Worm (Caenorhabditis elegans) whole organism, L1 larva: ENCODE results near the gene ZK1321.1.
A peak's percentile ranks its signal among the peaks of the same experiment; 100 is the strongest.

Experiments
- C16A3.4 ChIP-seq: fragments of 150-350 bp; optimal IDR thresholded peaks from 2 replicates; lab custom pipeline; 2014; ENCODE audit warnings: missing biosample characterization, missing genetic modification characterization
- F16B12.6 ChIP-seq: fragments of 150-350 bp; optimal IDR thresholded peaks from 2 replicates; lab custom pipeline; 2014; ENCODE audit warnings: missing biosample characterization, missing genetic modification characterization
- blmp-1 ChIP-seq: fragments of 150-350 bp; optimal IDR thresholded peaks from 2 replicates; lab custom pipeline; 2014; ENCODE audit warnings: missing biosample characterization, missing genetic modification characterization
- ceh-82 ChIP-seq, 3 experiments: fragments of 150-350 bp in 1 of 3; sonication (generic microtip) in 2 of 3; optimal IDR thresholded peaks; 2 replicates each; lab custom pipeline; 2014 to 2017; ENCODE audit warnings: missing biosample characterization in 3 of 3, missing genetic modification characterization in 3 of 3
- ceh-88 ChIP-seq: fragments of 200-800 bp; sonication (Bioruptor generic); IDR thresholded peaks from 2 replicates; pipeline ENCODE4 v1.3.6; 2022; ENCODE audit warnings: missing genetic modification characterization, missing compliant biosample characterization
- ceh-90 ChIP-seq: sonication (generic microtip); optimal IDR thresholded peaks from 2 replicates; lab custom pipeline; 2016; ENCODE audit warnings: missing genetic modification characterization, missing compliant biosample characterization
- dpl-1 ChIP-seq, 3 experiments: fragments of 150-350 bp in 2 of 3; sonication (generic microtip) in 1 of 3; optimal IDR thresholded peaks; 2 replicates each; lab custom pipeline; 2014 to 2017; ENCODE audit warnings: missing biosample characterization in 3 of 3, missing genetic modification characterization in 3 of 3, missing genetic modification reagents in 3 of 3
- efl-1 ChIP-seq, 4 experiments: fragments of 150-350 bp; optimal IDR thresholded peaks in 3 of 4; peaks in 1 of 4; 1 replicate in 1 of 4; 2 replicates in 3 of 4; lab custom pipeline; 2014; ENCODE audit warnings: missing biosample characterization in 2 of 4, missing genetic modification characterization in 2 of 4, missing genetic modification reagents in 2 of 4
- egl-13 ChIP-seq: sonication (generic microtip); optimal IDR thresholded peaks from 2 replicates; lab custom pipeline; 2016; ENCODE audit warnings: missing genotype, missing genetic modification reagents, missing genetic modification characterization, missing compliant biosample characterization
- egl-27 ChIP-seq, 2 experiments: fragments of 150-350 bp in 1 of 2; sonication (generic microtip); optimal IDR thresholded peaks; 3 replicates each; lab custom pipeline; 2017 to 2018; ENCODE audit warnings: missing biosample characterization in 2 of 2, missing genetic modification characterization in 2 of 2, missing genetic modification reagents in 2 of 2
- elt-3 ChIP-seq, 6 experiments: fragments of 150-350 bp in 1 of 6; sonication (generic microtip); optimal IDR thresholded peaks; 2 replicates each; lab custom pipeline; 2017 to 2018; ENCODE audit warnings: missing biosample characterization in 6 of 6, missing genetic modification characterization in 6 of 6, inconsistent platforms in 1 of 6
- fkh-10 ChIP-seq: sonication (generic microtip); optimal IDR thresholded peaks from 2 replicates; lab custom pipeline; 2017; ENCODE audit warnings: missing biosample characterization, missing genetic modification reagents, missing genetic modification characterization
- fkh-8 ChIP-seq: sonication (generic microtip); optimal IDR thresholded peaks from 2 replicates; lab custom pipeline; 2016; ENCODE audit warnings: mild to moderate bottlenecking, missing genetic modification characterization, missing compliant biosample characterization
- fos-1 ChIP-seq: fragments of 150-350 bp; optimal IDR thresholded peaks from 2 replicates; lab custom pipeline; 2014; ENCODE audit warnings: missing biosample characterization, missing genetic modification characterization
- hpl-2 ChIP-seq: fragments of 150-350 bp; optimal IDR thresholded peaks from 2 replicates; lab custom pipeline; 2014; ENCODE audit warnings: missing biosample characterization, missing genetic modification reagents, missing genetic modification characterization
- lin-14 ChIP-seq: fragments of 200-800 bp; sonication (Bioruptor generic); optimal IDR thresholded peaks from 2 replicates; lab custom pipeline; 2018; ENCODE audit warnings: mild to moderate bottlenecking, missing genetic modification characterization, moderate library complexity, missing compliant biosample characterization
- lin-35 ChIP-seq, 2 experiments: fragments of 150-350 bp; optimal IDR thresholded peaks; 2 replicates each; lab custom pipeline; 2014; ENCODE audit warnings: missing biosample characterization in 2 of 2, missing genetic modification characterization in 2 of 2, missing genetic modification reagents in 2 of 2
- lin-39 ChIP-seq: fragments of 150-350 bp; optimal IDR thresholded peaks from 2 replicates; lab custom pipeline; 2014; ENCODE audit warnings: missing biosample characterization, missing genetic modification reagents, missing genetic modification characterization
- lsy-2 ChIP-seq, 2 experiments: fragments of 150-350 bp; optimal IDR thresholded peaks; 2 replicates each; lab custom pipeline; 2014; ENCODE audit warnings: missing biosample characterization in 2 of 2, missing genetic modification characterization in 2 of 2
- mef-2 ChIP-seq: fragments of 150-350 bp; optimal IDR thresholded peaks from 2 replicates; lab custom pipeline; 2014; ENCODE audit warnings: missing biosample characterization, missing genetic modification characterization
- nhr-11 ChIP-seq: fragments of 150-350 bp; optimal IDR thresholded peaks from 2 replicates; lab custom pipeline; 2014; ENCODE audit warnings: missing biosample characterization, missing genetic modification characterization
- nhr-19 ChIP-seq: fragments of 200-800 bp; sonication (Bioruptor generic); conservative IDR thresholded peaks from 2 replicates; pipeline ENCODE4 v1.3.6; 2022; ENCODE audit warnings: missing genetic modification characterization, missing compliant biosample characterization
- nhr-20 ChIP-seq: sonication (generic microtip); optimal IDR thresholded peaks from 2 replicates; lab custom pipeline; 2016; ENCODE audit warnings: mild to moderate bottlenecking, missing genetic modification characterization, missing compliant biosample characterization
- nhr-237 ChIP-seq: fragments of 150-350 bp; optimal IDR thresholded peaks from 2 replicates; lab custom pipeline; 2014; ENCODE audit warnings: missing biosample characterization, missing genetic modification characterization
- nhr-28 ChIP-seq: fragments of 150-350 bp; optimal IDR thresholded peaks from 2 replicates; lab custom pipeline; 2014; ENCODE audit warnings: missing biosample characterization, missing genetic modification characterization
- nhr-71 ChIP-seq: sonication (generic microtip); optimal IDR thresholded peaks from 2 replicates; lab custom pipeline; 2016; ENCODE audit warnings: mild to moderate bottlenecking, missing genetic modification characterization, moderate library complexity, missing compliant biosample characterization
- nhr-76 ChIP-seq: sonication (generic microtip); optimal IDR thresholded peaks from 2 replicates; lab custom pipeline; 2017; ENCODE audit warnings: missing biosample characterization, missing genetic modification characterization
- nhr-85 ChIP-seq: sonication (generic microtip); peaks from one replicate; lab custom pipeline; 2016; ENCODE audit warnings: missing genetic modification characterization, inconsistent platforms, missing compliant biosample characterization
- nhr-90 ChIP-seq: sonication (generic microtip); optimal IDR thresholded peaks from 2 replicates; lab custom pipeline; 2016; ENCODE audit warnings: mild to moderate bottlenecking, missing genetic modification characterization, missing compliant biosample characterization; ENCODE audit not compliant: poor library complexity
- pag-3 ChIP-seq: sonication (generic microtip); optimal IDR thresholded peaks from 2 replicates; lab custom pipeline; 2017; ENCODE audit warnings: missing genetic modification characterization, mild to moderate bottlenecking, missing compliant biosample characterization, antibody characterized with exemption, borderline replicate concordance; ENCODE audit not compliant: insufficient read depth
- pqm-1 ChIP-seq: sonication (generic microtip); optimal IDR thresholded peaks from 3 replicates; lab custom pipeline; 2017; ENCODE audit warnings: missing biosample characterization, missing genetic modification characterization
- skn-1 ChIP-seq: fragments of 150-350 bp; optimal IDR thresholded peaks from 2 replicates; lab custom pipeline; 2014; ENCODE audit warnings: missing biosample characterization, missing genetic modification characterization
- snu-23 ChIP-seq: sonication (generic microtip); optimal IDR thresholded peaks from 2 replicates; lab custom pipeline; 2016; ENCODE audit warnings: missing genetic modification characterization, missing compliant biosample characterization
- sox-4 ChIP-seq: sonication (generic microtip); optimal IDR thresholded peaks from 2 replicates; lab custom pipeline; 2016; ENCODE audit warnings: missing genetic modification characterization, missing compliant biosample characterization
- zip-4 ChIP-seq: fragments of 200-800 bp; sonication (Bioruptor generic); optimal IDR thresholded peaks from 2 replicates; lab custom pipeline; 2018; ENCODE audit warnings: mild to moderate bottlenecking, missing genetic modification characterization, moderate library complexity, missing compliant biosample characterization
- ztf-11 ChIP-seq, 2 experiments: sonication (generic microtip); optimal IDR thresholded peaks; 2 replicates each; lab custom pipeline; 2016 to 2017; ENCODE audit warnings: missing genetic modification characterization in 2 of 2, missing biosample characterization in 1 of 2, missing compliant biosample characterization in 1 of 2
- ztf-4 ChIP-seq: fragments of 150-350 bp; optimal IDR thresholded peaks from 2 replicates; lab custom pipeline; 2014; ENCODE audit warnings: missing biosample characterization, missing genetic modification characterization

Gene ZK1321.1

DNA sequence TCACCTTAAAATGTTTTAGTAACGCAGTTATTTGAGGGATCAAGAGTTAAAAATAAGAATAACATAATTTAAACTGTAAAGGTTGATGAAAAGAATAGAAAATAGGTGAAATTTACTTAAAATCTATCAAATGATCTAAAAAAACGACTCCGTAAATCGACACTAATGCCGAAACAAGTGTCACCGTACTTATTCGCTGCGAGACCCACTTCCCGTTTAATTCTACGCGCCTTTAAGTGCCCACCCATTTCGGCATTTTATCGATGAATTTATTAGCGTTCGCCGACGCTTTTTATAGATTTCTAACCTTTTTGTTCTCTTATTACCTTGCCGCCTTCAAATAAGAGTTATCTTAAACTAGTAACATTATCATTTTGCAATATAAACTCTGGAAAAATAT lies 7.8 kb upstream of the ZK1321.1 start, which contains the start of the genes Y53C12B.1 and nos-3 (continued):
- TF ChIP-seq lsy-2 (tag; optimal IDR thresholded peaks at IDR 0.05; lab: Kevin White, UChicago) (peak; percentile 99), fos-1 (tag; lab: Kevin White, UChicago) (peak; percentile 42), egl-13 (tag; lab: Kevin White, UChicago) (peak; percentile 39), F16B12.6 (tag; lab: Kevin White, UChicago) (peak; percentile 65), nhr-11 (peak; percentile 62), egl-27 (tag; optimal IDR thresholded peaks at IDR 0.05; lab: Kevin White, UChicago) (no peak), pag-3 (no peak), mef-2 (tag; lab: Kevin White, UChicago) (no peak), ztf-4 (tag; lab: Kevin White, UChicago) (no peak), ceh-82 (tag; optimal IDR thresholded peaks at IDR 0.05; lab: Kevin White, UChicago) (peak; percentile 54 to 84 (median 77)), ztf-11 (tag; optimal IDR thresholded peaks at IDR 0.05; lab: Kevin White, UChicago) (no peak), sox-4 (no peak)

- TF ChIP-seq lin-14 (GFP tag; lab: Kevin White, UChicago) (peak; percentile 65), nhr-85 (tag; lab: Kevin White, UChicago) (peak; percentile 89), fkh-10 (GFP tag; lab: Kevin White, UChicago) (no peak), nhr-90 (tag; lab: Kevin White, UChicago) (peak; percentile 42), skn-1 (no peak), elt-3 (tag; optimal IDR thresholded peaks at IDR 0.05; lab: Kevin White, UChicago) (peak in 4 of 6 experiments; percentile 32 to 86 (median 74)), lin-35 (GFP tag; optimal IDR thresholded peaks at IDR 0.05; lab: Kevin White, UChicago) (peak in 1 of 2 experiments; percentile 27), zip-4 (GFP tag; lab: Kevin White, UChicago) (no peak), pqm-1 (tag; lab: Kevin White, UChicago) (no peak), hpl-2 (no peak), blmp-1 (peak; percentile 13), ceh-90 (tag; lab: Kevin White, UChicago) (no peak), nhr-76 (no peak), dpl-1 (GFP tag; optimal IDR thresholded peaks at IDR 0.05; lab: Kevin White, UChicago) (no peak), lin-39 (tag; lab: Kevin White, UChicago) (no peak), fkh-8 (tag; lab: Kevin White, UChicago) (no peak), nhr-71 (tag; lab: Kevin White, UChicago) (peak; percentile 57), snu-23 (GFP tag; lab: Kevin White, UChicago) (peak; percentile 46), lsy-2 (tag; optimal IDR thresholded peaks at IDR 0.05; lab: Kevin White, UChicago) (peak in 1 of 2 experiments; percentile 23), efl-1 (optimal IDR thresholded peaks at IDR 0.05; lab: Kevin White, UChicago) (no peak), efl-1 (GFP tag; optimal IDR thresholded peaks at IDR 0.05 in 1 of 2; lab: Kevin White, UChicago) (no peak), nhr-19 (GFP tag; lab: Robert Waterston, UW) (peak; percentile 40), nhr-237 (tag; lab: Kevin White, UChicago) (no peak), nhr-20 (tag; lab: Kevin White, UChicago) (peak; percentile 77), C16A3.4 (tag; lab: Kevin White, UChicago) (no peak)
- TF ChIP-seq, all 84 proteins: peak for 11
Measured at ce11 chrII:9752278-9752677, 1.6 kb upstream of the ZK1321.1 start.

- peak; percentile 52 for TF ChIP-seq nhr-20 (tag; lab: Kevin White, UChicago)
- TF ChIP-seq nhr-28 (tag; lab: Kevin White, UChicago): no peak
- TF ChIP-seq ceh-88: no peak
- TF ChIP-seq lin-14 (GFP tag; lab: Kevin White, UChicago): peak; percentile 49
- TF ChIP-seq blmp-1: peak; percentile 43
- peak; percentile 7 for TF ChIP-seq nhr-71 (tag; lab: Kevin White, UChicago)
- TF ChIP-seq elt-3 (tag; optimal IDR thresholded peaks at IDR 0.05; lab: Kevin White, UChicago): peak in 2 of 6 experiments; percentile 61 to 81
- TF ChIP-seq, all 84 proteins: peak for 5
Measured at ce11 chrII:9753056-9753455, 774 bp upstream of the ZK1321.1 start, which contains the start of gene Y53C12B.7. TSS of gene Y53C12B.7 (minus strand) at chrII:9753218.
